Fruit fly (Drosophila melanogaster) whole organism, embryonic: ENCODE measurements around the gene CG3679.

Source experiments
- Bgb ChIP-seq: fragments of 200-800 bp; sonication (Bioruptor generic); IDR thresholded peaks from 2 replicates; pipeline ENCODE4 v1.3.6; 2022; ENCODE audit warnings: missing biosample characterization, missing genetic modification characterization; ENCODE audit not compliant: partially characterized antibody
- CG10147 ChIP-seq: fragments of 200-800 bp; sonication (Bioruptor generic); optimal IDR thresholded peaks from 2 replicates; lab custom pipeline; 2019; ENCODE audit warnings: missing biosample characterization, mild to moderate bottlenecking, missing genetic modification characterization, moderate library complexity
- CG10267 ChIP-seq: fragments of 200-800 bp; sonication (Bioruptor generic); optimal IDR thresholded peaks from 2 replicates; lab custom pipeline; 2018; ENCODE audit warnings: missing biosample characterization, mild to moderate bottlenecking, missing genetic modification characterization, moderate library complexity
- CG12744 ChIP-seq: fragments of 200-800 bp; sonication (Bioruptor generic); optimal IDR thresholded peaks from 2 replicates; lab custom pipeline; 2016; ENCODE audit warnings: missing biosample characterization, missing genetic modification characterization
- CG12769 ChIP-seq: fragments of 200-800 bp; sonication (Bioruptor generic); optimal IDR thresholded peaks from 2 replicates; lab custom pipeline; 2019; ENCODE audit warnings: missing biosample characterization, mild to moderate bottlenecking, missing genetic modification characterization, moderate library complexity
- CG12942 ChIP-seq: fragments of 200-800 bp; sonication (Bioruptor generic); optimal IDR thresholded peaks from 3 replicates; lab custom pipeline; 2016; ENCODE audit warnings: missing biosample characterization, missing genetic modification characterization
- CG13287 ChIP-seq: fragments of 200-800 bp; sonication (Bioruptor generic); IDR thresholded peaks from 2 replicates; pipeline ENCODE4 v1.3.6; 2022; ENCODE audit warnings: missing biosample characterization, missing genetic modification characterization; ENCODE audit not compliant: partially characterized antibody
- CG14441 ChIP-seq: fragments of 200-800 bp; sonication (Bioruptor generic); IDR thresholded peaks from 2 replicates; pipeline ENCODE4 v1.3.6; 2022; ENCODE audit warnings: missing biosample characterization, missing genetic modification characterization
- CG17802 ChIP-seq: fragments of 200-800 bp; sonication (Bioruptor generic); optimal IDR thresholded peaks from 2 replicates; lab custom pipeline; 2018; ENCODE audit warnings: missing biosample characterization, mild to moderate bottlenecking, missing genetic modification characterization, moderate library complexity
- CG2712 ChIP-seq: fragments of 200-800 bp; optimal IDR thresholded peaks from 3 replicates; lab custom pipeline; 2019; ENCODE audit warnings: missing biosample characterization, mild to moderate bottlenecking, missing genetic modification characterization, moderate library complexity
- CG2889 ChIP-seq: fragments of 200-800 bp; sonication (Bioruptor generic); IDR thresholded peaks from 3 replicates; pipeline ENCODE4 v1.3.6; 2022; ENCODE audit warnings: missing biosample characterization, missing genetic modification characterization
- CG30403 ChIP-seq: fragments of 200-800 bp; sonication (Bioruptor generic); optimal IDR thresholded peaks from 3 replicates; lab custom pipeline; 2016; ENCODE audit warnings: missing biosample characterization, missing genetic modification characterization
- CG31388 ChIP-seq: fragments of 200-800 bp; sonication (Bioruptor generic); optimal IDR thresholded peaks from 2 replicates; lab custom pipeline; 2016; ENCODE audit warnings: missing biosample characterization, missing genetic modification characterization
- CG34422 ChIP-seq: fragments of 200-800 bp; sonication (Bioruptor generic); IDR thresholded peaks from 3 replicates; pipeline ENCODE4 v1.3.6; 2022; ENCODE audit warnings: missing biosample characterization, missing genetic modification characterization
- CG3995 ChIP-seq: fragments of 200-800 bp; sonication (Bioruptor generic); optimal IDR thresholded peaks from 3 replicates; lab custom pipeline; 2016; ENCODE audit warnings: missing biosample characterization, missing genetic modification characterization
- CG5953 ChIP-seq: fragments of 200-800 bp; sonication (Bioruptor generic); IDR thresholded peaks from 2 replicates; pipeline ENCODE4 v1.3.6; 2022; ENCODE audit warnings: missing biosample characterization, missing genetic modification characterization
- CG6254 ChIP-seq: fragments of 200-800 bp; sonication (Bioruptor generic); optimal IDR thresholded peaks from 3 replicates; lab custom pipeline; 2017; ENCODE audit warnings: mild to moderate bottlenecking, missing biosample characterization, missing genetic modification reagents, missing genetic modification characterization
- CG6689 ChIP-seq: fragments of 200-800 bp; sonication (Bioruptor generic); IDR thresholded peaks from 2 replicates; pipeline ENCODE4 v1.3.6; 2022; ENCODE audit warnings: missing biosample characterization, missing genetic modification characterization
- CG6765 ChIP-seq: fragments of 200-800 bp; sonication (Bioruptor generic); optimal IDR thresholded peaks from 3 replicates; lab custom pipeline; 2017; ENCODE audit warnings: missing biosample characterization, mild to moderate bottlenecking, missing genetic modification characterization
- CG9817 ChIP-seq: fragments of 200-800 bp; sonication (Bioruptor generic); optimal IDR thresholded peaks from 2 replicates; lab custom pipeline; 2018; ENCODE audit warnings: missing biosample characterization, mild to moderate bottlenecking, missing genetic modification characterization, moderate library complexity
- CHES-1-like ChIP-seq: fragments of 200-800 bp; sonication (Bioruptor generic); optimal IDR thresholded peaks from 2 replicates; lab custom pipeline; 2016; ENCODE audit warnings: missing biosample characterization, missing genetic modification characterization
- CTCF ChIP-seq: fragments of 200-800 bp; sonication (Bioruptor generic); optimal IDR thresholded peaks from 2 replicates; lab custom pipeline; 2017; ENCODE audit warnings: missing biosample characterization, mild to moderate bottlenecking, missing genetic modification characterization, moderate library complexity
- Camta ChIP-seq: fragments of 200-800 bp; sonication (Bioruptor generic); optimal IDR thresholded peaks from 2 replicates; lab custom pipeline; 2016; ENCODE audit warnings: missing biosample characterization, missing genetic modification characterization
- Dfd ChIP-seq, 2 experiments: fragments of >200 bp; optimal IDR thresholded peaks; 2 replicates each; lab custom pipeline; 2017; ENCODE audit warnings: missing biosample characterization in 2 of 2, missing genetic modification characterization in 2 of 2
- Dp ChIP-seq: fragments of 200-800 bp; sonication (Bioruptor generic); optimal IDR thresholded peaks from 2 replicates; lab custom pipeline; 2018; ENCODE audit warnings: missing biosample characterization, mild to moderate bottlenecking, missing genetic modification characterization, moderate library complexity
- Ets65A ChIP-seq: fragments of 200-800 bp; sonication (Bioruptor generic); peaks from one replicate; lab custom pipeline; 2016; ENCODE audit warnings: missing biosample characterization, missing genetic modification characterization
- Mes4 ChIP-seq: fragments of 200-800 bp; sonication (Bioruptor generic); optimal IDR thresholded peaks from 2 replicates; lab custom pipeline; 2016; ENCODE audit warnings: missing biosample characterization, missing genetic modification characterization
- Oli ChIP-seq: fragments of 200-800 bp; sonication (Bioruptor generic); optimal IDR thresholded peaks from 2 replicates; lab custom pipeline; 2018; ENCODE audit warnings: missing biosample characterization, mild to moderate bottlenecking, missing genetic modification characterization, moderate library complexity
- Optix ChIP-seq: fragments of 200-800 bp; sonication (Bioruptor generic); IDR thresholded peaks from 3 replicates; pipeline ENCODE4 v1.3.6; 2022; ENCODE audit warnings: missing biosample characterization, missing genetic modification characterization
- Rx ChIP-seq: fragments of 200-800 bp; sonication (Bioruptor generic); IDR thresholded peaks from 2 replicates; pipeline ENCODE4 v1.3.6; 2022; ENCODE audit warnings: missing biosample characterization, missing genetic modification characterization
- TFAM ChIP-seq: fragments of 200-800 bp; sonication (Bioruptor generic); optimal IDR thresholded peaks from 2 replicates; lab custom pipeline; 2017; ENCODE audit warnings: missing biosample characterization, missing genetic modification characterization, inconsistent platforms
- Taf1 ChIP-seq: fragments of 200-800 bp; sonication (Bioruptor generic); IDR thresholded peaks from 2 replicates; pipeline ENCODE4 v1.3.6; 2022; ENCODE audit warnings: missing biosample characterization, missing genetic modification characterization
- YL-1 ChIP-seq: fragments of 200-800 bp; sonication (Bioruptor generic); optimal IDR thresholded peaks from 3 replicates; lab custom pipeline; 2017; ENCODE audit warnings: missing biosample characterization, mild to moderate bottlenecking, missing genetic modification characterization
- ac ChIP-seq: fragments of 200-800 bp; sonication (Bioruptor generic); optimal IDR thresholded peaks from 3 replicates; lab custom pipeline; 2017; ENCODE audit warnings: missing biosample characterization, mild to moderate bottlenecking, missing genetic modification characterization
- ap ChIP-seq: fragments of 200-800 bp; sonication (Bioruptor generic); IDR thresholded peaks from 2 replicates; pipeline ENCODE4 v1.3.6; 2022; ENCODE audit warnings: missing biosample characterization, missing genetic modification characterization
- chm ChIP-seq: fragments of 200-800 bp; sonication (Bioruptor generic); IDR thresholded peaks from 2 replicates; pipeline ENCODE4 v1.3.6; 2022; ENCODE audit warnings: missing biosample characterization, missing genetic modification characterization
- ci ChIP-seq: fragments of 200-800 bp; sonication (Bioruptor generic); IDR thresholded peaks from 3 replicates; pipeline ENCODE4 v1.3.6; 2022; ENCODE audit warnings: missing biosample characterization, missing genetic modification characterization
- dpn ChIP-seq, 2 experiments: fragments of 200-800 bp; sonication (Bioruptor generic); optimal IDR thresholded peaks; 3 replicates each; lab custom pipeline; 2016; ENCODE audit warnings: missing biosample characterization in 2 of 2, missing genetic modification characterization in 2 of 2
- ftz-f1 ChIP-seq: fragments of 200-800 bp; sonication (Bioruptor generic); optimal IDR thresholded peaks from 2 replicates; lab custom pipeline; 2016; ENCODE audit warnings: missing biosample characterization, missing genetic modification characterization
- gcm ChIP-seq: fragments of 200-800 bp; sonication (Bioruptor generic); optimal IDR thresholded peaks from 2 replicates; lab custom pipeline; 2019; ENCODE audit warnings: missing biosample characterization, mild to moderate bottlenecking, missing genetic modification characterization, moderate library complexity
- hb ChIP-seq: fragments of 200-800 bp; sonication (Bioruptor generic); IDR thresholded peaks from 3 replicates; pipeline ENCODE4 v1.3.6; 2022; ENCODE audit warnings: missing biosample characterization, missing genetic modification characterization; ENCODE audit not compliant: partially characterized antibody
- lola ChIP-seq, 3 experiments: fragments of >200 bp in 2 of 3; fragments of 200-800 bp in 1 of 3; sonication (Bioruptor generic) in 1 of 3; optimal IDR thresholded peaks; 2 replicates each; lab custom pipeline; 2017 to 2019; ENCODE audit warnings: missing biosample characterization in 3 of 3, missing genetic modification characterization in 3 of 3, mild to moderate bottlenecking in 1 of 3, moderate library complexity in 1 of 3
- pb ChIP-seq: fragments of 200-800 bp; sonication (Bioruptor generic); optimal IDR thresholded peaks from 3 replicates; lab custom pipeline; 2016; ENCODE audit warnings: missing biosample characterization, missing genetic modification characterization
- phol ChIP-seq: fragments of 200-800 bp; sonication (Bioruptor generic); optimal IDR thresholded peaks from 3 replicates; lab custom pipeline; 2018; ENCODE audit warnings: missing biosample characterization, mild to moderate bottlenecking, missing genetic modification characterization, moderate library complexity
- repo ChIP-seq: fragments of 200-800 bp; sonication (Bioruptor generic); optimal IDR thresholded peaks from 2 replicates; lab custom pipeline; 2016; ENCODE audit warnings: missing biosample characterization, missing genetic modification characterization
- sd ChIP-seq: fragments of 200-800 bp; sonication (Bioruptor generic); optimal IDR thresholded peaks from 3 replicates; lab custom pipeline; 2018; ENCODE audit warnings: missing biosample characterization, mild to moderate bottlenecking, missing genetic modification characterization, moderate library complexity
- sens-2 ChIP-seq: fragments of 200-800 bp; sonication (Bioruptor generic); IDR thresholded peaks from 2 replicates; pipeline ENCODE4 v1.3.6; 2022; ENCODE audit warnings: missing biosample characterization, missing genetic modification characterization
- sna ChIP-seq: fragments of 200-800 bp; sonication (Bioruptor generic); IDR thresholded peaks from 2 replicates; pipeline ENCODE4 v1.3.6; 2022; ENCODE audit warnings: missing biosample characterization, missing genetic modification characterization; ENCODE audit not compliant: partially characterized antibody
- twi ChIP-seq: fragments of 200-800 bp; optimal IDR thresholded peaks from 2 replicates; lab custom pipeline; 2019; ENCODE audit warnings: missing biosample characterization, mild to moderate bottlenecking, missing genetic modification characterization, moderate library complexity
- zen2 ChIP-seq: fragments of 200-800 bp; sonication (Bioruptor generic); IDR thresholded peaks from 3 replicates; pipeline ENCODE4 v1.3.6; 2022; ENCODE audit warnings: missing biosample characterization, missing genetic modification characterization; ENCODE audit not compliant: partially characterized antibody
- zf30C ChIP-seq: fragments of 200-800 bp; sonication (Bioruptor generic); optimal IDR thresholded peaks from 3 replicates; lab custom pipeline; 2018; ENCODE audit warnings: missing biosample characterization, mild to moderate bottlenecking, missing genetic modification characterization

CG3679 gene

dm6 chrX:16286083-16286666, 17.5 kb upstream of the CG3679 start, which contains the start of gene UQCR-14 (continued):
- TF ChIP-seq CG12769 (tag; lab: Kevin White, UChicago) (peak; percentile 38), CG14441 (GFP tag; lab: Robert Waterston, UW) (no peak), CG10147 (GFP tag; lab: Kevin White, UChicago) (peak; percentile 17), Rx (no peak), CG30403 (GFP tag; lab: Kevin White, UChicago) (peak; percentile 24), chm (GFP tag; lab: Robert Waterston, UW) (no peak), dpn (GFP tag; optimal IDR thresholded peaks at IDR 0.05; lab: Kevin White, UChicago) (peak; percentile 18 to 47), CG12942 (no peak), Dp (peak; percentile 59), repo (GFP tag; lab: Kevin White, UChicago) (no peak), CG6689 (no peak), CTCF (peak; percentile 8), CG6254 (GFP tag; lab: Kevin White, UChicago) (peak; percentile 6), CG12744 (no peak), Mes4 (no peak), YL-1 (GFP tag; lab: Kevin White, UChicago) (peak; percentile 82), CG6765 (GFP tag; lab: Kevin White, UChicago) (no peak), ci (GFP tag; lab: Robert Waterston, UW) (no peak; the same call in 2 of the 3 replicates), Optix (no peak), Oli (no peak), Ets65A (GFP tag; lab: Kevin White, UChicago) (peak; percentile 67), gcm (GFP tag; lab: Kevin White, UChicago) (no peak), ap (GFP tag; lab: Robert Waterston, UW) (no peak), CHES-1-like (GFP tag; lab: Kevin White, UChicago) (peak; percentile 28), CG2889 (GFP tag; lab: Robert Waterston, UW) (no peak), hb (GFP tag; lab: Robert Waterston, UW) (peak; percentile 97), zen2 (GFP tag; lab: Robert Waterston, UW) (peak; percentile 91; the same call in 2 of the 3 replicates), Dfd (GFP tag; optimal IDR thresholded peaks at IDR 0.05; lab: Kevin White, UChicago) (no peak), ftz-f1 (GFP tag; lab: Kevin White, UChicago) (no peak), ac (GFP tag; lab: Kevin White, UChicago) (no peak), pb (no peak), Taf1 (GFP tag; lab: Robert Waterston, UW) (no peak), TFAM (GFP tag; lab: Kevin White, UChicago) (no peak), sd (tag; lab: Kevin White, UChicago) (peak; percentile 34), Camta (GFP tag; lab: Kevin White, UChicago) (no peak), lola (GFP tag; optimal IDR thresholded peaks at IDR 0.05; lab: Kevin White, UChicago) (no peak), zf30C (GFP tag; lab: Kevin White, UChicago) (peak; percentile 40), sens-2 (GFP tag; lab: Robert Waterston, UW) (no peak), CG17802 (tag; lab: Kevin White, UChicago) (peak; percentile 22), CG34422 (0 out of 3 replicates have a peak, but pooled peaks have one; percentile 44), phol (peak; percentile 39), CG9817 (no peak), CG13287 (GFP tag; lab: Robert Waterston, UW) (peak; percentile 98), CG3995 (GFP tag; lab: Kevin White, UChicago) (peak; percentile 34), CG5953 (0 out of 2 replicates have a peak, but pooled peaks have one; percentile 6), Bgb (GFP tag; lab: Robert Waterston, UW) (peak; percentile 99), twi (tag; lab: Kevin White, UChicago) (no peak), sna (GFP tag; lab: Robert Waterston, UW) (peak; percentile 92), CG10267 (tag; lab: Kevin White, UChicago) (peak; percentile 70), CG2712 (peak; percentile 62), CG31388 (GFP tag; lab: Kevin White, UChicago) (no peak)
